Fruit fly (Drosophila melanogaster) whole organism, wandering third instar larva: ENCODE data around the gene CG45012.

Experiments
- HLH106 ChIP-seq: fragments of 200-800 bp; optimal IDR thresholded peaks from 3 replicates; lab custom pipeline; 2019; ENCODE audit warnings: missing biosample characterization, mild to moderate bottlenecking, missing genetic modification characterization, moderate library complexity
- Jra ChIP-seq: sonication (Bioruptor generic); optimal IDR thresholded peaks from 2 replicates; lab custom pipeline; 2016; ENCODE audit warnings: missing biosample characterization, missing genetic modification characterization
- N ChIP-seq: fragments of >200 bp; optimal IDR thresholded peaks from 2 replicates; lab custom pipeline; 2018; ENCODE audit warnings: missing biosample characterization, missing external identifiers, missing genetic modification characterization
- Vsx2 ChIP-seq: fragments of 200-300, 225-300 bp; sonication (Bioruptor generic); optimal IDR thresholded peaks from 2 replicates; lab custom pipeline; 2018; ENCODE audit warnings: missing biosample characterization, missing genetic modification characterization; ENCODE audit not compliant: partially characterized antibody
- fru ChIP-seq: fragments of 200-800 bp; sonication (Bioruptor generic); optimal IDR thresholded peaks from 3 replicates; lab custom pipeline; 2016; ENCODE audit warnings: missing biosample characterization, mild to moderate bottlenecking, missing genetic modification characterization
- psq ChIP-seq: fragments of 200-800 bp; sonication (Bioruptor generic); optimal IDR thresholded peaks from 3 replicates; lab custom pipeline; 2017; ENCODE audit warnings: missing biosample characterization, mild to moderate bottlenecking, missing genetic modification characterization, moderate library complexity

DNA sequence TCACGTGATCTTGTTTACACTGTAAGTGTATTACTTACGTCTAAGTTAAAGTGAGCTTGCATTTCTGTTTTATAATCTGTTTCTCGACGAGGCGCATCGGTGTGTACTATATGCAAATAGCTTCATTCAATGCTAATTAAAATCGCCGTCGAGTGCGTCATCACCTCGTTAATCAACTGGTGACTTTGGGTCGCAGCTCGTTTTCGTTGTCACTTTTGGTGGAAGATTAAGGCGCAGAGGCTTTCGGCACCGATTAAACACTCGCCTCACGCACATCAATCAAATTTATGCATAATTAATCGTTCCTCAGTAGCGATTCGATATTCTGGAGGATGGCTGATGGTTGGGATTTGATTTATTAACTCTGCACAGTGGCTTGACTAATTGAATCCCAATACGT lies 9.9 kb downstream of the CG45012 start:
- TF ChIP-seq fru (GFP tag; lab: Kevin White, UChicago): no peak
- TF ChIP-seq psq (GFP tag; lab: Kevin White, UChicago): no peak
- no peak for TF ChIP-seq N (GFP tag; lab: Kevin White, UChicago)
- TF ChIP-seq HLH106 (tag; lab: Kevin White, UChicago): no peak
- no peak for TF ChIP-seq Jra
- TF ChIP-seq Vsx2 (GFP tag; lab: Kevin White, UChicago): no peak
